Fruit fly (Drosophila melanogaster) whole organism, embryonic: ENCODE data around the gene alpha-PheRS.

Source experiments
- Aef1 ChIP-seq: fragments of 200-800 bp; sonication (Bioruptor generic); IDR thresholded peaks from 3 replicates; pipeline ENCODE4 v1.3.6; 2022; ENCODE audit warnings: missing biosample characterization, missing genetic modification characterization
- Atf6 ChIP-seq: fragments of 200-800 bp; sonication (Bioruptor generic); IDR thresholded peaks from 2 replicates; pipeline ENCODE4 v1.3.6; 2022; ENCODE audit warnings: missing biosample characterization, missing genetic modification characterization
- CG10366 ChIP-seq: fragments of 200-800 bp; sonication (Bioruptor generic); IDR thresholded peaks from 2 replicates; pipeline ENCODE4 v1.3.6; 2022; ENCODE audit warnings: missing biosample characterization, missing genetic modification characterization
- CG15696 ChIP-seq: fragments of 200-800 bp; sonication (Bioruptor generic); optimal IDR thresholded peaks from 2 replicates; lab custom pipeline; 2019; ENCODE audit warnings: missing biosample characterization, mild to moderate bottlenecking, missing genetic modification characterization, moderate library complexity
- CG16779 ChIP-seq: fragments of 200-800 bp; sonication (Bioruptor generic); IDR thresholded peaks from 2 replicates; pipeline ENCODE4 v1.3.6; 2022; ENCODE audit warnings: missing biosample characterization, missing genetic modification characterization
- CG17829 ChIP-seq: fragments of 200-800 bp; optimal IDR thresholded peaks from 2 replicates; lab custom pipeline; 2019; ENCODE audit warnings: missing biosample characterization, mild to moderate bottlenecking, missing genetic modification characterization, moderate library complexity
- CG18476 ChIP-seq: fragments of 200-800 bp; sonication (Bioruptor generic); optimal IDR thresholded peaks from 2 replicates; lab custom pipeline; 2016; ENCODE audit warnings: missing biosample characterization, mild to moderate bottlenecking, missing genetic modification characterization
- CG2202 ChIP-seq: fragments of 200-800 bp; sonication (Bioruptor generic); optimal IDR thresholded peaks from 2 replicates; lab custom pipeline; 2018; ENCODE audit warnings: missing biosample characterization, mild to moderate bottlenecking, missing genetic modification characterization
- CG31388 ChIP-seq: fragments of 200-800 bp; sonication (Bioruptor generic); optimal IDR thresholded peaks from 2 replicates; lab custom pipeline; 2016; ENCODE audit warnings: missing biosample characterization, missing genetic modification characterization
- CG3163 ChIP-seq: fragments of 200-800 bp; sonication (Bioruptor generic); optimal IDR thresholded peaks from 3 replicates; lab custom pipeline; 2016; ENCODE audit warnings: missing biosample characterization, missing genetic modification characterization
- CG32772 ChIP-seq: fragments of 200-800 bp; sonication (Bioruptor generic); IDR thresholded peaks from 2 replicates; pipeline ENCODE4 v1.3.6; 2022; ENCODE audit warnings: missing biosample characterization, missing genetic modification characterization
- CG3407 ChIP-seq: fragments of 200-800 bp; sonication (Bioruptor generic); optimal IDR thresholded peaks from 2 replicates; lab custom pipeline; 2018; ENCODE audit warnings: missing biosample characterization, mild to moderate bottlenecking, missing genetic modification characterization
- CG4730 ChIP-seq: fragments of 200-800 bp; sonication (Bioruptor generic); IDR thresholded peaks from 2 replicates; pipeline ENCODE4 v1.3.6; 2022; ENCODE audit warnings: missing biosample characterization, missing genetic modification characterization
- CG6854 ChIP-seq: fragments of 200-800 bp; sonication (Bioruptor generic); optimal IDR thresholded peaks from 3 replicates; lab custom pipeline; 2017; ENCODE audit warnings: missing biosample characterization, mild to moderate bottlenecking, missing genetic modification characterization
- CG7839 ChIP-seq: fragments of 200-800 bp; sonication (Bioruptor generic); optimal IDR thresholded peaks from 3 replicates; lab custom pipeline; 2018; ENCODE audit warnings: missing biosample characterization, mild to moderate bottlenecking, missing genetic modification characterization, moderate library complexity
- CG8478 ChIP-seq: fragments of >200 bp; optimal IDR thresholded peaks from 2 replicates; lab custom pipeline; 2018
- CG9727 ChIP-seq: fragments of 200-800 bp; sonication (Bioruptor generic); optimal IDR thresholded peaks from 3 replicates; lab custom pipeline; 2017; ENCODE audit warnings: missing biosample characterization, mild to moderate bottlenecking, missing genetic modification characterization
- Doc2 ChIP-seq: fragments of 200-800 bp; sonication (Bioruptor generic); IDR thresholded peaks from 2 replicates; pipeline ENCODE4 v1.3.6; 2022; ENCODE audit warnings: missing biosample characterization, missing genetic modification characterization
- Doc3 ChIP-seq: fragments of 200-800 bp; sonication (Bioruptor generic); IDR thresholded peaks from 3 replicates; pipeline ENCODE4 v1.3.6; 2022; ENCODE audit warnings: missing biosample characterization, missing genetic modification characterization; ENCODE audit not compliant: partially characterized antibody
- Dref ChIP-seq: fragments of 200-800 bp; sonication (Bioruptor generic); IDR thresholded peaks from 2 replicates; pipeline ENCODE4 v1.3.6; 2022; ENCODE audit warnings: missing biosample characterization, missing genetic modification characterization
- Elba2 ChIP-seq: fragments of 200-800 bp; sonication (Bioruptor generic); optimal IDR thresholded peaks from 3 replicates; lab custom pipeline; 2016; ENCODE audit warnings: missing biosample characterization, missing genetic modification characterization
- HLH54F ChIP-seq: fragments of 200-800 bp; sonication (Bioruptor generic); optimal IDR thresholded peaks from 3 replicates; lab custom pipeline; 2016; ENCODE audit warnings: missing biosample characterization, missing genetic modification characterization
- Hr78 ChIP-seq, 2 experiments: fragments of 200-800 bp in 1 of 2; fragments of >200 bp in 1 of 2; sonication (Bioruptor generic) in 1 of 2; optimal IDR thresholded peaks; 2 replicates each; lab custom pipeline; 2017 to 2019; ENCODE audit warnings: missing biosample characterization in 2 of 2, missing genetic modification characterization in 2 of 2, mild to moderate bottlenecking in 1 of 2, moderate library complexity in 1 of 2
- Kr ChIP-seq: fragments of 200-800 bp; sonication (Bioruptor generic); optimal IDR thresholded peaks from 2 replicates; lab custom pipeline; 2017; ENCODE audit warnings: missing biosample characterization, mild to moderate bottlenecking, missing genetic modification characterization
- Lim3 ChIP-seq: fragments of 200-800 bp; sonication (Bioruptor generic); IDR thresholded peaks from 2 replicates; pipeline ENCODE4 v1.3.6; 2022; ENCODE audit warnings: missing biosample characterization, missing genetic modification characterization
- Mrtf ChIP-seq: fragments of 200-800 bp; sonication (Bioruptor generic); IDR thresholded peaks from 3 replicates; pipeline ENCODE4 v1.3.6; 2022; ENCODE audit warnings: missing biosample characterization, missing genetic modification characterization
- NC2α ChIP-seq: fragments of 200-800 bp; sonication (Bioruptor generic); optimal IDR thresholded peaks from 2 replicates; lab custom pipeline; 2016; ENCODE audit warnings: missing biosample characterization, missing genetic modification characterization
- Neu2 ChIP-seq: fragments of 200-800 bp; sonication (Bioruptor generic); optimal IDR thresholded peaks from 3 replicates; lab custom pipeline; 2016; ENCODE audit warnings: missing biosample characterization, missing genetic modification characterization, borderline replicate concordance
- Pdp1 ChIP-seq, 2 experiments: fragments of 200-800 bp; sonication (Bioruptor generic); optimal IDR thresholded peaks; 3 replicates each; lab custom pipeline; 2016; ENCODE audit warnings: missing biosample characterization in 2 of 2, missing genetic modification characterization in 2 of 2, mild to moderate bottlenecking in 1 of 2, moderate library complexity in 1 of 2
- Ravus ChIP-seq: fragments of 200-800 bp; sonication (Bioruptor generic); IDR thresholded peaks from 2 replicates; pipeline ENCODE4 v1.3.6; 2022; ENCODE audit warnings: missing biosample characterization, missing genetic modification characterization
- ash1 ChIP-seq: fragments of 200-800 bp; sonication (Bioruptor generic); optimal IDR thresholded peaks from 2 replicates; lab custom pipeline; 2018; ENCODE audit warnings: missing biosample characterization, mild to moderate bottlenecking, missing genetic modification characterization
- bbx ChIP-seq: fragments of 200-800 bp; sonication (Bioruptor generic); IDR thresholded peaks from 2 replicates; pipeline ENCODE4 v1.3.6; 2022; ENCODE audit warnings: missing biosample characterization, missing genetic modification characterization; ENCODE audit not compliant: partially characterized antibody
- dm ChIP-seq: fragments of 200-800 bp; sonication (Bioruptor generic); optimal IDR thresholded peaks from 3 replicates; lab custom pipeline; 2016; ENCODE audit warnings: missing biosample characterization, missing genetic modification characterization
- dmrt11E ChIP-seq: fragments of 200-800 bp; sonication (Bioruptor generic); optimal IDR thresholded peaks from 3 replicates; lab custom pipeline; 2018; ENCODE audit warnings: missing biosample characterization, mild to moderate bottlenecking, missing genetic modification characterization, moderate library complexity
- fru ChIP-seq: fragments of >200 bp; optimal IDR thresholded peaks from 2 replicates; lab custom pipeline; 2017
- gfzf ChIP-seq: fragments of 200-800 bp; sonication (Bioruptor generic); optimal IDR thresholded peaks from 2 replicates; lab custom pipeline; 2016; ENCODE audit warnings: missing biosample characterization, mild to moderate bottlenecking, missing genetic modification characterization, moderate library complexity
- her ChIP-seq: fragments of 200-800 bp; sonication (Bioruptor generic); optimal IDR thresholded peaks from 2 replicates; lab custom pipeline; 2016; ENCODE audit warnings: missing biosample characterization, missing genetic modification characterization
- ind ChIP-seq: fragments of 200-800 bp; sonication (Bioruptor generic); optimal IDR thresholded peaks from 3 replicates; lab custom pipeline; 2016; ENCODE audit warnings: missing biosample characterization, missing genetic modification characterization
- odd ChIP-seq: fragments of 200-800 bp; sonication (Bioruptor generic); optimal IDR thresholded peaks from 2 replicates; lab custom pipeline; 2017; ENCODE audit warnings: missing biosample characterization, mild to moderate bottlenecking, missing genetic modification characterization
- pb ChIP-seq: fragments of 200-800 bp; sonication (Bioruptor generic); optimal IDR thresholded peaks from 3 replicates; lab custom pipeline; 2016; ENCODE audit warnings: missing biosample characterization, missing genetic modification characterization
- rib ChIP-seq: fragments of 200-800 bp; sonication (Bioruptor generic); IDR thresholded peaks from 2 replicates; pipeline ENCODE4 v1.3.6; 2022; ENCODE audit warnings: missing biosample characterization, missing genetic modification characterization
- scrt ChIP-seq: fragments of 200-800 bp; sonication (Bioruptor generic); optimal IDR thresholded peaks from 2 replicates; lab custom pipeline; 2018; ENCODE audit warnings: missing biosample characterization, mild to moderate bottlenecking, missing genetic modification characterization, moderate library complexity
- sens ChIP-seq: fragments of 200-800 bp; sonication (Bioruptor generic); peaks from one replicate; lab custom pipeline; 2016; ENCODE audit warnings: missing biosample characterization, missing genetic modification characterization
- sens-2 ChIP-seq: fragments of 200-800 bp; sonication (Bioruptor generic); IDR thresholded peaks from 2 replicates; pipeline ENCODE4 v1.3.6; 2022; ENCODE audit warnings: missing biosample characterization, missing genetic modification characterization
- so ChIP-seq: fragments of 200-800 bp; sonication (Bioruptor generic); IDR thresholded peaks from 3 replicates; pipeline ENCODE4 v1.3.6; 2022; ENCODE audit warnings: missing biosample characterization, missing genetic modification characterization
- ssp ChIP-seq: fragments of 200-800 bp; sonication (Bioruptor generic); IDR thresholded peaks from 2 replicates; pipeline ENCODE4 v1.3.6; 2022; ENCODE audit warnings: missing biosample characterization, missing genetic modification characterization
- tll ChIP-seq, 2 experiments: fragments of 200-800 bp in 1 of 2; fragments of >200 bp in 1 of 2; sonication (Bioruptor generic) in 1 of 2; optimal IDR thresholded peaks; 2 replicates each; lab custom pipeline; 2017 to 2019; ENCODE audit warnings: missing biosample characterization in 2 of 2, missing genetic modification characterization in 2 of 2, mild to moderate bottlenecking in 1 of 2, moderate library complexity in 1 of 2
- tna ChIP-seq: fragments of 200-800 bp; sonication (Bioruptor generic); IDR thresholded peaks from 2 replicates; pipeline ENCODE4 v1.3.6; 2022; ENCODE audit warnings: missing biosample characterization, missing genetic modification characterization; ENCODE audit not compliant: partially characterized antibody
- vfl ChIP-seq: fragments of 200-800 bp; sonication (Bioruptor generic); optimal IDR thresholded peaks from 2 replicates; lab custom pipeline; 2016; ENCODE audit warnings: missing biosample characterization, missing genetic modification characterization
- yki ChIP-seq: fragments of >200 bp; optimal IDR thresholded peaks from 3 replicates; lab custom pipeline; 2018
- zfh1 ChIP-seq: fragments of 200-800 bp; sonication (Bioruptor generic); IDR thresholded peaks from 3 replicates; pipeline ENCODE4 v1.3.6; 2022; ENCODE audit warnings: missing biosample characterization, missing genetic modification characterization

The alpha-PheRS gene

DNA sequence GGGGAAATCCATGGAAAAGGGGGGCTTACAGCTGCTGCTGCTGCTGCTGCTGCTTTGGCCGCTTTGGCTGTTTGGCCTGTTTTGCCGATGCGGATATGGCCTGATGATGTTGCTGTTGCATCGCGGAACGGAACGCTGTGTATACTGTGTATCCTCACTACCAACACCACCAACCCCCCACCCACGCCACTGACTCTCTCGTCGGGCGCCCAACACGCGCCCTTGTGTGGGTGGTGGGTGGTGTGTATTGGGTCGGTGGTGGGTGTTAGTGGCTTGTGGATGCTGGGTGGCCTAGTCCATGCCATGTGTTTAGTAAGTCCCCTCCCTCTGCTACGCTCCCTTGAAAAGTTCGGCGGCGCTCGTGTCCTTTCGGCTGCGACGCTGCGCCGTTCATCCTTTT is 32.3 kb upstream of the alpha-PheRS start (continued):
- TF ChIP-seq NC2α (GFP tag; lab: Kevin White, UChicago) (no peak), Lim3 (GFP tag; lab: Robert Waterston, UW) (no peak), CG3407 (GFP tag; lab: Kevin White, UChicago) (no peak), CG4730 (no peak), so (no peak), ssp (GFP tag; lab: Robert Waterston, UW) (no peak), Neu2 (GFP tag; lab: Kevin White, UChicago) (no peak), vfl (GFP tag; lab: Kevin White, UChicago) (no peak), gfzf (GFP tag; lab: Kevin White, UChicago) (no peak), dmrt11E (tag; lab: Kevin White, UChicago) (no peak), ind (GFP tag; lab: Kevin White, UChicago) (no peak), CG10366 (no peak), Aef1 (GFP tag; lab: Robert Waterston, UW) (no peak), sens-2 (GFP tag; lab: Robert Waterston, UW) (no peak), Kr (GFP tag; lab: Kevin White, UChicago) (no peak), CG9727 (GFP tag; lab: Kevin White, UChicago) (no peak), CG3163 (GFP tag; lab: Kevin White, UChicago) (no peak), HLH54F (GFP tag; lab: Kevin White, UChicago) (no peak), zfh1 (GFP tag; lab: Robert Waterston, UW) (0 out of 3 replicates have a peak, but pooled peaks have one; percentile 18), CG6854 (GFP tag; lab: Kevin White, UChicago) (no peak), CG15696 (tag; lab: Kevin White, UChicago) (no peak), Elba2 (no peak), CG32772 (GFP tag; lab: Robert Waterston, UW) (no peak), Hr78 (GFP tag; optimal IDR thresholded peaks at IDR 0.05; lab: Kevin White, UChicago) (no peak), dm (GFP tag; lab: Kevin White, UChicago) (no peak), CG17829 (tag; lab: Kevin White, UChicago) (no peak), Mrtf (GFP tag; lab: Robert Waterston, UW) (no peak), Doc2 (GFP tag; lab: Robert Waterston, UW) (no peak), tll (GFP tag; optimal IDR thresholded peaks at IDR 0.05; lab: Kevin White, UChicago) (no peak), Ravus (no peak), CG7839 (tag; lab: Kevin White, UChicago) (no peak), CG8478 (lab: Kevin White, UChicago) (no peak), ash1 (GFP tag; lab: Kevin White, UChicago) (no peak), Atf6 (GFP tag; lab: Robert Waterston, UW) (no peak), scrt (no peak), CG2202 (tag; lab: Kevin White, UChicago) (no peak), Pdp1 (GFP tag; optimal IDR thresholded peaks at IDR 0.05; lab: Kevin White, UChicago) (no peak), fru (lab: Kevin White, UChicago) (no peak), rib (GFP tag; lab: Robert Waterston, UW) (no peak), sens (GFP tag; lab: Kevin White, UChicago) (peak; percentile 7), her (GFP tag; lab: Kevin White, UChicago) (no peak), yki (lab: Kevin White, UChicago) (no peak), CG18476 (GFP tag; lab: Kevin White, UChicago) (no peak), bbx (GFP tag; lab: Robert Waterston, UW) (no peak), Dref (no peak), Doc3 (GFP tag; lab: Robert Waterston, UW) (no peak), tna (GFP tag; lab: Robert Waterston, UW) (no peak), pb (GFP tag; lab: Kevin White, UChicago) (no peak), CG16779 (GFP tag; lab: Robert Waterston, UW) (peak; percentile 45; the same call in 1 of the 2 replicates), CG31388 (no peak), odd (GFP tag; lab: Kevin White, UChicago) (no peak)
